Fruit fly (Drosophila melanogaster): ENCODE data around the gene CG13784.

The CG13784 gene

DNA sequence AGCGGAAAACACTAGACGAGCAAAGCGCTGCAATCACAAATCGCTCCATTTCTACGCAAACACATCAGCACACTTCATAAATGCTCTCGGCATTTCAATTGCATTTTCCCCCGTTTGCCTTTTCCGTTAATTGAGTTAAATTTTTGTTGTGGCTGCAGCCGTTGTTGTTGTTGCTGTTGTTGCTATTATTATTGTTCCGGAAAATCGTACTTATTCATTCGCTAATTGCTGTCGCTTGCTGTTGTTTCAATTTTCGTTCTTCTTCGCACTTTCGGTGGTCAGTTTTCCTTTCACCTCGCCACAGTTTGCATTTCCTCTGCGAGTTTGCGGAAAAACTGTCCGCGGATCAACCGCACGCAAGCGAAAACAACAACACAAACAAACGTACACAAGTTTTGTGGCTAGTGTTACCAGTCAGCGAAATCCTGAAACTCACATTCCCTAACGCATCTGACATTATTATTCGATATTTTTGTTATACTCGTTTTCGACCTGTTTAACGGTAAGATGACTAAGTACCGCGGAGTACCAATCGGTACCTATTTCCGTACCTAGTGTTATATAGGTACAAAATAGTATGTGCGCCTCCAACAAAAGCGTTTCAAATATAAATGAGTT is at the start of gene CG13784 (continued):
- peak; percentile 73 for TF ChIP-seq CG34376 (GFP tag; optimal IDR thresholded peaks at IDR 0.05)
- peak; percentile 27 for TF ChIP-seq CG31365 (tag; optimal IDR thresholded peaks at IDR 0.05)
- TF ChIP-seq TFAM (GFP tag; optimal IDR thresholded peaks at IDR 0.05): no peak
- TF ChIP-seq Stat92E (GFP tag; optimal IDR thresholded peaks at IDR 0.05): peak in 2 of 3 experiments; percentile 82
- TF ChIP-seq CG11723 (GFP tag; optimal IDR thresholded peaks at IDR 0.05): peak; percentile 42
- peak; percentile 19 for TF ChIP-seq CG8359 (GFP tag; optimal IDR thresholded peaks at IDR 0.05; ENCODE audit: borderline replicate concordance)
- no peak for TF ChIP-seq usp (GFP tag; optimal IDR thresholded peaks at IDR 0.05)
- TF ChIP-seq unpg (GFP tag; optimal IDR thresholded peaks at IDR 0.05): peak; percentile 42
- TF ChIP-seq GATAe (GFP tag; conservative IDR thresholded peaks at IDR 0.05): no peak
- TF ChIP-seq MTF-1 (GFP tag; optimal IDR thresholded peaks at IDR 0.05; ENCODE audit: borderline replicate concordance): peak; percentile 72
- TF ChIP-seq Lpt (GFP tag; optimal IDR thresholded peaks at IDR 0.05): no peak
- TF ChIP-seq H15 (GFP tag; IDR thresholded peaks at IDR 0.05): 0 out of 3 replicates have a peak, but pooled peaks have one; percentile 13
- TF ChIP-seq CG18619 (GFP tag; optimal IDR thresholded peaks at IDR 0.05): peak; percentile 39
- TF ChIP-seq Bgb (GFP tag; IDR thresholded peaks at IDR 0.05; ENCODE audit: partially characterized antibody): peak; percentile 66
- TF ChIP-seq NfI (GFP tag; optimal IDR thresholded peaks at IDR 0.05): peak; percentile 27
- peak; percentile 60 for TF ChIP-seq Tbp (GFP tag; optimal IDR thresholded peaks at IDR 0.05)
- TF ChIP-seq dysf (GFP tag; IDR thresholded peaks at IDR 0.05): no peak
- peak; percentile 36 for TF ChIP-seq Xbp1 (GFP tag; optimal IDR thresholded peaks at IDR 0.05)
- TF ChIP-seq CG7928 (GFP tag; optimal IDR thresholded peaks at IDR 0.05): no peak
- TF ChIP-seq her (GFP tag; optimal IDR thresholded peaks at IDR 0.05): peak; percentile 62
- no peak for TF ChIP-seq az2 (GFP tag; optimal IDR thresholded peaks at IDR 0.05)
- no peak for TF ChIP-seq Neu2 (GFP tag; optimal IDR thresholded peaks at IDR 0.05; ENCODE audit: borderline replicate concordance)
- TF ChIP-seq CG9437 (GFP tag; optimal IDR thresholded peaks at IDR 0.05): no peak
- TF ChIP-seq insv (GFP tag; optimal IDR thresholded peaks at IDR 0.05): peak in 1 of 2 experiments; percentile 41
- no peak for TF ChIP-seq CG3726 (GFP tag; IDR thresholded peaks at IDR 0.05)
- TF ChIP-seq E2f2 (GFP tag; IDR thresholded peaks at IDR 0.05): peak; percentile 53
- peak; percentile 6 for TF ChIP-seq fd3F (GFP tag; optimal IDR thresholded peaks at IDR 0.05)
- peak; percentile 12 for TF ChIP-seq CG12219 (GFP tag; optimal IDR thresholded peaks at IDR 0.05)
- peak; percentile 42 for TF ChIP-seq Dp (GFP tag; optimal IDR thresholded peaks at IDR 0.05)
- peak; percentile 53 for TF ChIP-seq lilli (GFP tag; optimal IDR thresholded peaks at IDR 0.05)
- TF ChIP-seq Jarid2 (GFP tag; optimal IDR thresholded peaks at IDR 0.05): peak; percentile 94
- TF ChIP-seq CG8478 (optimal IDR thresholded peaks at IDR 0.05): no peak
- TF ChIP-seq CG2678 (tag; optimal IDR thresholded peaks at IDR 0.05): peak; percentile 51
- no peak for TF ChIP-seq repo (GFP tag; optimal IDR thresholded peaks at IDR 0.05)
- TF ChIP-seq ro (GFP tag; IDR thresholded peaks at IDR 0.05): no peak
- TF ChIP-seq CG12299 (tag; optimal IDR thresholded peaks at IDR 0.05): peak; percentile 45
- no peak for TF ChIP-seq Camta (GFP tag; optimal IDR thresholded peaks at IDR 0.05)
- TF ChIP-seq toy (GFP tag; IDR thresholded peaks at IDR 0.05): no peak
- peak; percentile 15 for TF ChIP-seq CG3995 (GFP tag; optimal IDR thresholded peaks at IDR 0.05)
- TF ChIP-seq Aef1 (GFP tag; IDR thresholded peaks at IDR 0.05): peak; percentile 70
- TF ChIP-seq lmd (GFP tag; IDR thresholded peaks at IDR 0.05): peak; percentile 26; the same call in 1 of the 2 replicates
- peak; percentile 0 for TF ChIP-seq pb (GFP tag; optimal IDR thresholded peaks at IDR 0.05)
- peak; percentile 24 for TF ChIP-seq zfh2 (GFP tag; optimal IDR thresholded peaks at IDR 0.05)
- peak; percentile 45 for TF ChIP-seq CG13424 (tag; optimal IDR thresholded peaks at IDR 0.05)
- no peak for TF ChIP-seq CG33557 (GFP tag; optimal IDR thresholded peaks at IDR 0.05)
- TF ChIP-seq Optix (GFP tag; IDR thresholded peaks at IDR 0.05): 0 out of 3 replicates have a peak, but pooled peaks have one; percentile 26
- no peak for TF ChIP-seq jumu (GFP tag; optimal IDR thresholded peaks at IDR 0.05)
- TF ChIP-seq gem (tag; optimal IDR thresholded peaks at IDR 0.05): peak; percentile 34
- peak; percentile 55; the same call in 1 of the 3 replicates for TF ChIP-seq mld (GFP tag; IDR thresholded peaks at IDR 0.05; ENCODE audit: partially characterized antibody)

All from whole organism, embryonic.